Fruit fly (Drosophila melanogaster) whole organism, prepupa: ENCODE results near the gene mRpL13.

Experiments
- CG15336 ChIP-seq: fragments of 200-800 bp; sonication (Bioruptor generic); IDR thresholded peaks from 2 replicates; pipeline ENCODE4 v1.3.6; 2022; ENCODE audit warnings: missing biosample characterization, missing genetic modification characterization
- CG3032 ChIP-seq: fragments of 200-800 bp; optimal IDR thresholded peaks from 2 replicates; lab custom pipeline; 2019; ENCODE audit warnings: missing biosample characterization, mild to moderate bottlenecking, missing genetic modification characterization, moderate library complexity
- CG3919 ChIP-seq: fragments of 200-800 bp; sonication (Bioruptor generic); optimal IDR thresholded peaks from 3 replicates; lab custom pipeline; 2016; ENCODE audit warnings: missing biosample characterization, missing genetic modification characterization
- CG6276 ChIP-seq: fragments of 200-800 bp; sonication (Bioruptor generic); optimal IDR thresholded peaks from 2 replicates; lab custom pipeline; 2017; ENCODE audit warnings: missing biosample characterization, mild to moderate bottlenecking, missing genetic modification characterization
- CG8632 ChIP-seq: fragments of 200-800 bp; sonication (Bioruptor generic); optimal IDR thresholded peaks from 3 replicates; lab custom pipeline; 2016; ENCODE audit warnings: missing biosample characterization, missing genetic modification characterization
- Ets96B ChIP-seq: fragments of 200-800 bp; optimal IDR thresholded peaks from 2 replicates; lab custom pipeline; 2019; ENCODE audit warnings: missing biosample characterization, mild to moderate bottlenecking, missing genetic modification characterization, moderate library complexity
- Gug ChIP-seq: fragments of 200-800 bp; sonication (Bioruptor generic); IDR thresholded peaks from 2 replicates; pipeline ENCODE4 v1.3.6; 2022; ENCODE audit warnings: missing biosample characterization, missing genetic modification characterization
- Met ChIP-seq: fragments of 200-800 bp; sonication (Bioruptor generic); optimal IDR thresholded peaks from 3 replicates; lab custom pipeline; 2016; ENCODE audit warnings: missing biosample characterization, missing genetic modification characterization
- Sox102F ChIP-seq: fragments of 200-800 bp; sonication (Bioruptor generic); optimal IDR thresholded peaks from 2 replicates; lab custom pipeline; 2016; ENCODE audit warnings: missing biosample characterization, mild to moderate bottlenecking, missing genetic modification characterization
- Sox15 ChIP-seq: fragments of 200-800 bp; sonication (Bioruptor generic); optimal IDR thresholded peaks from 3 replicates; lab custom pipeline; 2016; ENCODE audit warnings: missing biosample characterization, missing genetic modification characterization
- cyc ChIP-seq: fragments of 200-800 bp; sonication (Bioruptor generic); optimal IDR thresholded peaks from 3 replicates; lab custom pipeline; 2016; ENCODE audit warnings: missing biosample characterization, missing genetic modification characterization
- lz ChIP-seq: fragments of 200-800 bp; sonication (Bioruptor generic); optimal IDR thresholded peaks from 3 replicates; lab custom pipeline; 2016; ENCODE audit warnings: missing biosample characterization, missing genetic modification characterization
- spab ChIP-seq: fragments of 200-800 bp; sonication (Bioruptor generic); optimal IDR thresholded peaks from 2 replicates; lab custom pipeline; 2017; ENCODE audit warnings: missing biosample characterization, mild to moderate bottlenecking, missing genetic modification characterization, missing genetic modification reagents

- TF ChIP-seq lz (GFP tag; lab: Kevin White, UChicago) (no peak), Sox15 (no peak), CG3919 (GFP tag; lab: Kevin White, UChicago) (no peak), Met (GFP tag; lab: Kevin White, UChicago) (no peak), Gug (GFP tag; lab: Robert Waterston, UW) (no peak), CG8632 (GFP tag; lab: Kevin White, UChicago) (no peak), Sox102F (GFP tag; lab: Kevin White, UChicago) (no peak), CG15336 (GFP tag; lab: Robert Waterston, UW) (no peak), cyc (GFP tag; lab: Kevin White, UChicago) (no peak), spab (no peak), CG6276 (no peak), Ets96B (no peak), CG3032 (tag; lab: Kevin White, UChicago) (no peak)
Measured at dm6 chr2L:18826496-18827008, 32.5 kb downstream of the mRpL13 start, which contains the start of gene Ugt36E1.
